Worm (Caenorhabditis elegans) whole organism, young adult: ENCODE measurements around the gene F25D1.3.

ENCODE experiments used
- B0019.2 ChIP-seq: fragments of 200-800 bp; sonication (Bioruptor generic); conservative IDR thresholded peaks from 2 replicates; pipeline ENCODE4 v1.3.6; 2022; ENCODE audit warnings: missing genetic modification reagents, missing genetic modification characterization, missing compliant biosample characterization
- C06A6.2 ChIP-seq: fragments of 200-800 bp; sonication (Bioruptor generic); conservative IDR thresholded peaks from 2 replicates; pipeline ENCODE4 v1.3.6; 2022; ENCODE audit warnings: missing genetic modification characterization, missing compliant biosample characterization
- F22D6.2 ChIP-seq: sonication (generic microtip); optimal IDR thresholded peaks from 2 replicates; lab custom pipeline; 2016; ENCODE audit warnings: mild to moderate bottlenecking, missing genetic modification characterization, missing compliant biosample characterization
- F37B4.10 ChIP-seq: fragments of 200-800 bp; sonication (Bioruptor generic); IDR thresholded peaks from 2 replicates; pipeline ENCODE4 v1.3.6; 2022; ENCODE audit warnings: missing genetic modification characterization, missing compliant biosample characterization
- Y67H2A.10 ChIP-seq: fragments of 200-800 bp; sonication (Bioruptor generic); conservative IDR thresholded peaks from 2 replicates; pipeline ENCODE4 v1.3.6; 2022; ENCODE audit warnings: missing genetic modification reagents, missing genetic modification characterization, missing compliant biosample characterization
- attf-3 ChIP-seq: fragments of 200-800 bp; sonication (Bioruptor generic); conservative IDR thresholded peaks from 2 replicates; pipeline ENCODE4 v1.3.6; 2022; ENCODE audit warnings: missing genetic modification reagents, missing genetic modification characterization, missing compliant biosample characterization
- ccch-3 ChIP-seq: fragments of 200-800 bp; sonication (Bioruptor generic); optimal IDR thresholded peaks from 2 replicates; lab custom pipeline; 2018; ENCODE audit warnings: mild to moderate bottlenecking, missing genetic modification characterization, missing compliant biosample characterization
- ceh-58 ChIP-seq: fragments of 200-800 bp; sonication (Bioruptor generic); IDR thresholded peaks from 2 replicates; pipeline ENCODE4 v1.3.6; 2022; ENCODE audit warnings: missing genetic modification characterization, missing compliant biosample characterization
- ceh-79 ChIP-seq: sonication (generic microtip); optimal IDR thresholded peaks from 2 replicates; lab custom pipeline; 2017; ENCODE audit warnings: mild to moderate bottlenecking, missing genetic modification characterization, missing compliant biosample characterization
- dpl-1 ChIP-seq: fragments of 150-350 bp; optimal IDR thresholded peaks from 2 replicates; lab custom pipeline; 2014; ENCODE audit warnings: missing biosample characterization, missing genetic modification reagents, missing genetic modification characterization
- efl-1 ChIP-seq: fragments of 150-350 bp; optimal IDR thresholded peaks from 2 replicates; lab custom pipeline; 2014; ENCODE audit warnings: missing biosample characterization, missing genetic modification reagents, missing genetic modification characterization
- egl-44 ChIP-seq: fragments of 200-800 bp; sonication (Bioruptor generic); IDR thresholded peaks from 2 replicates; pipeline ENCODE4 v1.3.6; 2022; ENCODE audit warnings: missing genetic modification reagents, missing genetic modification characterization, missing compliant biosample characterization
- egrh-3 ChIP-seq: fragments of 200-800 bp; sonication (Bioruptor generic); IDR thresholded peaks from 2 replicates; pipeline ENCODE4 v1.3.6; 2022; ENCODE audit warnings: missing genetic modification reagents, missing genetic modification characterization, missing compliant biosample characterization
- ekl-4 ChIP-seq: fragments of 200-800 bp; sonication (Bioruptor generic); IDR thresholded peaks from 2 replicates; pipeline ENCODE4 v1.3.6; 2022; ENCODE audit warnings: missing genetic modification reagents, missing genetic modification characterization, missing compliant biosample characterization
- ets-4 ChIP-seq: fragments of 200-800 bp; sonication (Bioruptor generic); optimal IDR thresholded peaks from 2 replicates; lab custom pipeline; 2018; ENCODE audit warnings: mild to moderate bottlenecking, missing genetic modification characterization, missing compliant biosample characterization
- gei-17 ChIP-seq: fragments of 200-800 bp; sonication (Bioruptor generic); optimal IDR thresholded peaks from 2 replicates; lab custom pipeline; 2018; ENCODE audit warnings: mild to moderate bottlenecking, missing genetic modification characterization, missing compliant biosample characterization
- hmg-1.2 ChIP-seq: fragments of 200-800 bp; sonication (Bioruptor generic); IDR thresholded peaks from 2 replicates; pipeline ENCODE4 v1.3.6; 2022; ENCODE audit warnings: missing genetic modification reagents, missing genetic modification characterization, missing compliant biosample characterization
- lag-1 ChIP-seq: fragments of 200-800 bp; sonication (Bioruptor generic); IDR thresholded peaks from 2 replicates; pipeline ENCODE4 v1.3.6; 2022; ENCODE audit warnings: missing genetic modification reagents, missing genetic modification characterization, missing compliant biosample characterization
- let-607 ChIP-seq, 2 experiments: fragments of 200-800 bp in 1 of 2; sonication (Bioruptor generic) in 1 of 2; sonication (generic microtip) in 1 of 2; optimal IDR thresholded peaks; 2 replicates each; lab custom pipeline; 2016 to 2018; ENCODE audit warnings: mild to moderate bottlenecking in 2 of 2, missing compliant biosample characterization in 2 of 2, missing genetic modification characterization in 2 of 2, moderate library complexity in 2 of 2, missing genotype in 1 of 2
- lin-26 ChIP-seq: fragments of 200-800 bp; sonication (Bioruptor generic); IDR thresholded peaks from 2 replicates; pipeline ENCODE4 v1.3.6; 2022; ENCODE audit warnings: missing genetic modification reagents, missing genetic modification characterization, missing compliant biosample characterization
- lin-35 ChIP-seq, 3 experiments: fragments of 150-350 bp in 2 of 3; sonication (generic microtip) in 1 of 3; optimal IDR thresholded peaks; 2 replicates each; lab custom pipeline; 2014 to 2018; ENCODE audit warnings: missing biosample characterization in 3 of 3, missing genetic modification characterization in 3 of 3, missing genetic modification reagents in 3 of 3
- lin-54 ChIP-seq: fragments of 200-800 bp; sonication (Bioruptor generic); optimal IDR thresholded peaks from 2 replicates; lab custom pipeline; 2018; ENCODE audit warnings: mild to moderate bottlenecking, missing genetic modification characterization, missing compliant biosample characterization
- lir-1 ChIP-seq: fragments of 200-800 bp; sonication (Bioruptor generic); conservative IDR thresholded peaks from 2 replicates; pipeline ENCODE4 v1.3.6; 2022; ENCODE audit warnings: missing genetic modification reagents, missing genetic modification characterization, missing compliant biosample characterization
- lsl-1 ChIP-seq: fragments of 200-800 bp; sonication (Bioruptor generic); optimal IDR thresholded peaks from 2 replicates; lab custom pipeline; 2018; ENCODE audit warnings: mild to moderate bottlenecking, missing genetic modification characterization, moderate library complexity, missing compliant biosample characterization
- madf-6 ChIP-seq: fragments of 200-800 bp; sonication (Bioruptor generic); IDR thresholded peaks from 2 replicates; pipeline ENCODE4 v1.3.6; 2022; ENCODE audit warnings: missing genetic modification reagents, missing genetic modification characterization, missing compliant biosample characterization
- madf-8 ChIP-seq: fragments of 200-800 bp; sonication (Bioruptor generic); conservative IDR thresholded peaks from 2 replicates; pipeline ENCODE4 v1.3.6; 2022; ENCODE audit warnings: missing genetic modification reagents, missing genetic modification characterization, missing compliant biosample characterization
- nfyb-1 ChIP-seq: fragments of 200-800 bp; sonication (Bioruptor generic); IDR thresholded peaks from 2 replicates; pipeline ENCODE4 v1.3.6; 2022; ENCODE audit warnings: missing genetic modification reagents, missing genetic modification characterization, missing compliant biosample characterization
- nhr-179 ChIP-seq: sonication (generic microtip); optimal IDR thresholded peaks from 2 replicates; lab custom pipeline; 2016; ENCODE audit warnings: mild to moderate bottlenecking, missing genetic modification characterization, missing compliant biosample characterization
- nhr-27 ChIP-seq: fragments of 200-800 bp; sonication (Bioruptor generic); optimal IDR thresholded peaks from 2 replicates; lab custom pipeline; 2018; ENCODE audit warnings: mild to moderate bottlenecking, missing genetic modification characterization, moderate library complexity, missing compliant biosample characterization
- nhr-90 ChIP-seq: sonication (generic microtip); optimal IDR thresholded peaks from 2 replicates; lab custom pipeline; 2016; ENCODE audit warnings: missing genotype, mild to moderate bottlenecking, missing genetic modification characterization, missing compliant biosample characterization
- pha-4 ChIP-seq: fragments of 150-350 bp; sonication (generic microtip); optimal IDR thresholded peaks from 2 replicates; lab custom pipeline; 2014; ENCODE audit warnings: missing biosample characterization, missing genetic modification reagents, missing genetic modification characterization
- repo-1 ChIP-seq: sonication (generic microtip); optimal IDR thresholded peaks from 2 replicates; lab custom pipeline; 2017; ENCODE audit warnings: mild to moderate bottlenecking, missing genetic modification characterization, missing compliant biosample characterization
- sea-2 ChIP-seq: fragments of 200-800 bp; sonication (Bioruptor generic); IDR thresholded peaks from 2 replicates; pipeline ENCODE4 v1.3.6; 2022; ENCODE audit warnings: missing genetic modification characterization, missing compliant biosample characterization
- snpc-1.3 ChIP-seq: sonication (generic microtip); optimal IDR thresholded peaks from 2 replicates; lab custom pipeline; 2017; ENCODE audit warnings: missing genetic modification characterization, mild to moderate bottlenecking, missing compliant biosample characterization, antibody characterized with exemption, moderate library complexity, missing genotype, missing genetic modification reagents; ENCODE audit not compliant: insufficient read depth
- snpc-4 ChIP-seq, 5 experiments: fragments of 150-350 bp in 1 of 5; sonication (generic microtip) in 4 of 5; optimal IDR thresholded peaks; 2 replicates each; lab custom pipeline; 2014 to 2018; ENCODE audit warnings: missing genetic modification characterization in 5 of 5, missing biosample characterization in 3 of 5, antibody characterized with exemption in 2 of 5, mild to moderate bottlenecking in 2 of 5, missing compliant biosample characterization in 2 of 5, missing genotype in 2 of 5, moderate library complexity in 2 of 5, missing genetic modification reagents in 1 of 5
- zfh-2 ChIP-seq: fragments of 200-800 bp; sonication (Bioruptor generic); conservative IDR thresholded peaks from 2 replicates; pipeline ENCODE4 v1.3.6; 2022; ENCODE audit warnings: missing genetic modification reagents, missing genetic modification characterization, missing compliant biosample characterization
- ztf-6 ChIP-seq: fragments of 200-800 bp; sonication (Bioruptor generic); IDR thresholded peaks from 2 replicates; pipeline ENCODE4 v1.3.6; 2022; ENCODE audit warnings: missing genetic modification reagents, missing genetic modification characterization, missing compliant biosample characterization

Gene F25D1.3

ce11 chrV:10555239-10555638 lies 26.7 kb downstream of the F25D1.3 start, which contains the start of gene F32G8.3:
Gene F32G8.3, minus strand, starts transcription at chrV:10555339.
- TF ChIP-seq ccch-3 = no peak
- TF ChIP-seq snpc-4 (GFP tag; optimal IDR thresholded peaks at IDR 0.05; lab: Kevin White, UChicago) = no peak
- no peak for TF ChIP-seq snpc-4 (tag; optimal IDR thresholded peaks at IDR 0.05; lab: Kevin White, UChicago)
- no peak for TF ChIP-seq hmg-1.2 (GFP tag; lab: Robert Waterston, UW)

ce11 chrV:10556362-10556761 lies 27.8 kb downstream of the F25D1.3 start:
- TF ChIP-seq Y67H2A.10 = no peak
- TF ChIP-seq nhr-179 (tag; lab: Kevin White, UChicago) = no peak
- no peak for TF ChIP-seq repo-1 (tag; lab: Kevin White, UChicago)
- TF ChIP-seq madf-8 (GFP tag; lab: Robert Waterston, UW) = no peak
- TF ChIP-seq madf-6 (GFP tag; lab: Robert Waterston, UW) = no peak
- TF ChIP-seq ets-4 = no peak
- TF ChIP-seq pha-4 = no peak
- TF ChIP-seq lag-1 = no peak
- no peak for TF ChIP-seq ztf-6 (GFP tag; lab: Robert Waterston, UW)
- no peak for TF ChIP-seq ekl-4 (GFP tag; lab: Robert Waterston, UW)
- TF ChIP-seq snpc-1.3 (tag; lab: Kevin White, UChicago) = no peak
- no peak for TF ChIP-seq egl-44 (GFP tag; lab: Robert Waterston, UW)
- TF ChIP-seq let-607 (tag; optimal IDR thresholded peaks at IDR 0.05; lab: Kevin White, UChicago) = no peak
- TF ChIP-seq nhr-90 (tag; lab: Kevin White, UChicago) = no peak
- TF ChIP-seq zfh-2 (GFP tag; lab: Robert Waterston, UW) = no peak
- TF ChIP-seq lin-35 (GFP tag; optimal IDR thresholded peaks at IDR 0.05; lab: Kevin White, UChicago) = no peak
- no peak for TF ChIP-seq B0019.2
- TF ChIP-seq F37B4.10 (GFP tag; lab: Robert Waterston, UW) = no peak

ce11 chrV:10557094-10557493 lies 28.6 kb downstream of the F25D1.3 start:
- no peak for TF ChIP-seq pha-4
- no peak for TF ChIP-seq F22D6.2
- no peak for TF ChIP-seq lir-1
- TF ChIP-seq efl-1 (GFP tag; lab: Kevin White, UChicago) = no peak
- no peak for TF ChIP-seq ceh-79 (tag; lab: Kevin White, UChicago)
- TF ChIP-seq attf-3 (GFP tag; lab: Robert Waterston, UW) = no peak
- TF ChIP-seq ztf-6 (GFP tag; lab: Robert Waterston, UW) = no peak
- no peak for TF ChIP-seq egrh-3 (GFP tag; lab: Robert Waterston, UW)
- no peak for TF ChIP-seq sea-2 (GFP tag; lab: Robert Waterston, UW)

ce11 chrV:10557676-10558075 lies 29.2 kb downstream of the F25D1.3 start, which contains the start of gene best-14:
Gene best-14, plus strand, starts transcription at chrV:10557976.
- TF ChIP-seq dpl-1 (no peak), lin-35 (GFP tag; optimal IDR thresholded peaks at IDR 0.05; lab: Kevin White, UChicago) (no peak), lin-54 (GFP tag; lab: Kevin White, UChicago) (no peak), B0019.2 (no peak), ceh-58 (GFP tag; lab: Robert Waterston, UW) (no peak), lin-26 (GFP tag; lab: Robert Waterston, UW) (no peak), nfyb-1 (GFP tag; lab: Robert Waterston, UW) (no peak), lsl-1 (no peak), nhr-27 (no peak), gei-17 (GFP tag; lab: Kevin White, UChicago) (no peak), zfh-2 (GFP tag; lab: Robert Waterston, UW) (no peak), sea-2 (GFP tag; lab: Robert Waterston, UW) (no peak), C06A6.2 (GFP tag; lab: Robert Waterston, UW) (no peak)
